Fruit fly (Drosophila melanogaster): Measurements from ENCODE around the gene Tim9a.

Gene Tim9a

DNA sequence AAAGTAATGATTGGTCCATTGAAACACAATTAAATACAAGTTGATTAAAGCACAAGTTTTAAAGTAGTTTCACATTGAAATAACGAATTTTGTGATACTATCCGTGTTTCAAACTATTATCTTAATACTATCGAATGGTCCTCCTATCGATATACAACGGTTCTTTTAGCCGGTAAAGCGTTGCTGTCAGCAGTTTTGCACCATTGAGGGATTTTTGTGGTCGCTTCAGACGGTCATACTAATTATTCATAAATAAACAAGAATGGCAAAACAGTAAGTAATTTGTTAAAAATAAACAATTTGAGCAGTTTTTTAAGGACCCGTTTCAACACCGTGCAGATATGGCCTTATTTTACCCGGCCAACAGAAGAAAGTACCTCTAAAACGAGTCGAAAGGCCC, 46.9 kb upstream of the Tim9a start, which contains the start of gene CG15747:
Gene CG15747 (plus strand): TSS at position 206 of the 400 bp plus-strand sequence.
- no peak for TF ChIP-seq pan (optimal IDR thresholded peaks at IDR 0.05)
- no peak for TF ChIP-seq Hnf4 (GFP tag; optimal IDR thresholded peaks at IDR 0.05)
- no peak for TF ChIP-seq N (GFP tag; optimal IDR thresholded peaks at IDR 0.05)
- TF ChIP-seq Abd-B (GFP tag; optimal IDR thresholded peaks at IDR 0.05), result no peak
- TF ChIP-seq Jra (GFP tag; optimal IDR thresholded peaks at IDR 0.05), result no peak
- TF ChIP-seq sage (GFP tag; optimal IDR thresholded peaks at IDR 0.05), result no peak
- TF ChIP-seq Hr83 (GFP tag; optimal IDR thresholded peaks at IDR 0.05; ENCODE audit: poor library complexity, severe bottlenecking), result no peak

- no peak for TF ChIP-seq Jra (GFP tag; optimal IDR thresholded peaks at IDR 0.05)
- no peak for TF ChIP-seq Rel (GFP tag; optimal IDR thresholded peaks at IDR 0.05)
- TF ChIP-seq Rel (tag; optimal IDR thresholded peaks at IDR 0.05), result no peak
- peak; percentile 26 for TF ChIP-seq Sp1 (GFP tag; optimal IDR thresholded peaks at IDR 0.05)
- TF ChIP-seq Abd-B (GFP tag; optimal IDR thresholded peaks at IDR 0.05), result no peak
- TF ChIP-seq psq (GFP tag; optimal IDR thresholded peaks at IDR 0.05), result no peak
- no peak for TF ChIP-seq tai (GFP tag; optimal IDR thresholded peaks at IDR 0.05)
- no peak for TF ChIP-seq brk (GFP tag; optimal IDR thresholded peaks at IDR 0.05)
- no peak for TF ChIP-seq N (GFP tag; optimal IDR thresholded peaks at IDR 0.05)
- TF ChIP-seq Dfd (GFP tag; optimal IDR thresholded peaks at IDR 0.05), result no peak
- TF ChIP-seq GATAd (GFP tag; optimal IDR thresholded peaks at IDR 0.05), result no peak
- TF ChIP-seq Vsx2 (GFP tag; optimal IDR thresholded peaks at IDR 0.05; ENCODE audit: partially characterized antibody), result no peak
- TF ChIP-seq sv (GFP tag; optimal IDR thresholded peaks at IDR 0.05), result no peak
- TF ChIP-seq lola (GFP tag; optimal IDR thresholded peaks at IDR 0.05), result no peak
- TF ChIP-seq HLH106 (tag; optimal IDR thresholded peaks at IDR 0.05), result peak; percentile 43
- no peak for TF ChIP-seq Hr78 (GFP tag; optimal IDR thresholded peaks at IDR 0.05)
- no peak for TF ChIP-seq CG9705 (GFP tag; optimal IDR thresholded peaks at IDR 0.05)
- no peak for TF ChIP-seq dl (GFP tag; optimal IDR thresholded peaks at IDR 0.05; ENCODE audit: insufficient read depth in 1 of 2, partially characterized antibody in 2 of 2)
- TF ChIP-seq jim (GFP tag; optimal IDR thresholded peaks at IDR 0.05), result no peak
- peak in 1 of 2 experiments; percentile 13 for TF ChIP-seq foxo (GFP tag; optimal IDR thresholded peaks at IDR 0.05)
Measured at dm6 chrX:13345327-13345726, 39.7 kb upstream of the Tim9a start.

dm6 chrX:13346998-13347397, 38.0 kb upstream of the Tim9a start:
- TF ChIP-seq Myc (optimal IDR thresholded peaks at IDR 0.05) (no peak), Sp1 (GFP tag; optimal IDR thresholded peaks at IDR 0.05) (no peak), tai (GFP tag; optimal IDR thresholded peaks at IDR 0.05) (no peak), br (GFP tag; optimal IDR thresholded peaks at IDR 0.05) (no peak), woc (GFP tag; optimal IDR thresholded peaks at IDR 0.05) (no peak), Hnf4 (GFP tag; optimal IDR thresholded peaks at IDR 0.05) (no peak), sv (GFP tag; optimal IDR thresholded peaks at IDR 0.05) (no peak), ey (GFP tag; optimal IDR thresholded peaks at IDR 0.05) (no peak), Vsx2 (GFP tag; optimal IDR thresholded peaks at IDR 0.05; ENCODE audit: partially characterized antibody) (no peak), fru (GFP tag; optimal IDR thresholded peaks at IDR 0.05) (no peak), Rel (GFP tag; optimal IDR thresholded peaks at IDR 0.05) (no peak), Rel (tag; optimal IDR thresholded peaks at IDR 0.05) (no peak), dmrt93B (GFP tag; optimal IDR thresholded peaks at IDR 0.05) (no peak), Mio (GFP tag; optimal IDR thresholded peaks at IDR 0.05) (no peak), dsf (GFP tag; optimal IDR thresholded peaks at IDR 0.05; ENCODE audit: borderline replicate concordance) (no peak)

DNA sequence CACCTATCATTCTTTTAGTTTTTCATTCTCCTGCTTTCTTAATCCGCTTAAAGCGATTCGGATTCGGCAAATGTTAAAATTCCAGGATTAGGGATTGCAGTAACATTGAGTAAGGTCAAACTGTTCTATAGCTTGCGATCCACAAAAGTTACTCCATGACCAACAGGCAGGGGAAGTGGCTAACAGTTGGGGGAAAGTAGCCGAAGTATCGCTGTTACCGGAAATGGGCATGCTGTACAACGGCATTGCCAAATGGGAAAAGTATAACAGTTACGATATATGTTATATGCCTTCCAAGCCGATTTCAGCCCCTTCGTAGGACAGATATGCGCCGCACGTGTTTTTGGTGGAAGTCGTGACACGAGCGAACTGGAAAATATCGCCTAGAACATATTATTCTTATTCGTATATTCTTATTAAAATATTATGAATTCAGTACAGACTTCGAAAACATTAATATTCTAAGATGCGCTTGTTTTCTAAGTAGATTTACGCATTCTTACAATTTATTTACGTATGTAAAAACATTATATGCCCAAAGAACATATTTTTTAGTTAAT, 26.7 kb upstream of the Tim9a start:
- no peak for TF ChIP-seq ey (GFP tag; optimal IDR thresholded peaks at IDR 0.05)
- no peak for TF ChIP-seq sage (GFP tag; optimal IDR thresholded peaks at IDR 0.05)
- peak; percentile 40 for TF ChIP-seq Myc (optimal IDR thresholded peaks at IDR 0.05)
- TF ChIP-seq woc (GFP tag; optimal IDR thresholded peaks at IDR 0.05), result peak; percentile 18

- no peak for TF ChIP-seq Sp1 (GFP tag; optimal IDR thresholded peaks at IDR 0.05)
- TF ChIP-seq tai (GFP tag; optimal IDR thresholded peaks at IDR 0.05), result no peak
- no peak for TF ChIP-seq Mio (GFP tag; optimal IDR thresholded peaks at IDR 0.05)
- TF ChIP-seq jim (GFP tag; optimal IDR thresholded peaks at IDR 0.05), result no peak
- no peak for TF ChIP-seq Vsx2 (GFP tag; optimal IDR thresholded peaks at IDR 0.05; ENCODE audit: partially characterized antibody)
- no peak for TF ChIP-seq Dif (GFP tag; optimal IDR thresholded peaks at IDR 0.05; ENCODE audit: partially characterized antibody)
- no peak for TF ChIP-seq lola (GFP tag; optimal IDR thresholded peaks at IDR 0.05)
- TF ChIP-seq psq (GFP tag; optimal IDR thresholded peaks at IDR 0.05), result no peak
- no peak for TF ChIP-seq dl (GFP tag; optimal IDR thresholded peaks at IDR 0.05; ENCODE audit: insufficient read depth in 1 of 2, partially characterized antibody in 2 of 2)
- no peak for TF ChIP-seq Abd-B (GFP tag; optimal IDR thresholded peaks at IDR 0.05)
- TF ChIP-seq CrebA (GFP tag; optimal IDR thresholded peaks at IDR 0.05; ENCODE audit: borderline replicate concordance), result no peak
- no peak for TF ChIP-seq dsf (GFP tag; optimal IDR thresholded peaks at IDR 0.05; ENCODE audit: borderline replicate concordance)
- no peak for TF ChIP-seq h (GFP tag; optimal IDR thresholded peaks at IDR 0.05)
- TF ChIP-seq pan (optimal IDR thresholded peaks at IDR 0.05), result no peak
- TF ChIP-seq fru (GFP tag; optimal IDR thresholded peaks at IDR 0.05), result no peak
- no peak for TF ChIP-seq Myc (optimal IDR thresholded peaks at IDR 0.05)
- TF ChIP-seq Hnf4 (GFP tag; optimal IDR thresholded peaks at IDR 0.05), result no peak
- no peak for TF ChIP-seq brk (GFP tag; optimal IDR thresholded peaks at IDR 0.05)
Measured at dm6 chrX:13358948-13359347, 26.1 kb upstream of the Tim9a start, which contains the start of gene Syt12. Gene Syt12 (plus strand): TSS chrX:13359248.

Data from whole organism, wandering third instar larva.